Worm (Caenorhabditis elegans) whole organism, young adult: ENCODE measurements around the gene grd-12.

ENCODE experiments used
- bed-2 ChIP-seq: fragments of 200-800 bp; sonication (Bioruptor generic); IDR thresholded peaks from 2 replicates; pipeline ENCODE4 v1.3.6; 2022; ENCODE audit warnings: missing genetic modification reagents, missing genetic modification characterization, missing compliant biosample characterization
- ceh-79 ChIP-seq: sonication (generic microtip); optimal IDR thresholded peaks from 2 replicates; lab custom pipeline; 2017; ENCODE audit warnings: mild to moderate bottlenecking, missing genetic modification characterization, missing compliant biosample characterization
- hrde-1 ChIP-seq: sonication (generic microtip); optimal IDR thresholded peaks from 2 replicates; lab custom pipeline; 2016; ENCODE audit warnings: missing genetic modification characterization, mild to moderate bottlenecking, missing compliant biosample characterization, moderate library complexity, missing genotype, missing genetic modification reagents, borderline replicate concordance
- nhr-179 ChIP-seq: sonication (generic microtip); optimal IDR thresholded peaks from 2 replicates; lab custom pipeline; 2016; ENCODE audit warnings: mild to moderate bottlenecking, missing genetic modification characterization, missing compliant biosample characterization
- pha-4 ChIP-seq: fragments of 150-350 bp; sonication (generic microtip); optimal IDR thresholded peaks from 2 replicates; lab custom pipeline; 2014; ENCODE audit warnings: missing biosample characterization, missing genetic modification reagents, missing genetic modification characterization
- rcor-1 ChIP-seq: fragments of 200-800 bp; sonication (Bioruptor generic); IDR thresholded peaks from 2 replicates; pipeline ENCODE4 v1.3.6; 2022; ENCODE audit warnings: missing genetic modification reagents, missing genetic modification characterization, missing compliant biosample characterization
- repo-1 ChIP-seq: sonication (generic microtip); optimal IDR thresholded peaks from 2 replicates; lab custom pipeline; 2017; ENCODE audit warnings: mild to moderate bottlenecking, missing genetic modification characterization, missing compliant biosample characterization
- rpc-1 ChIP-seq, 2 experiments: fragments of 150-350 bp in 1 of 2; sonication (generic microtip) in 1 of 2; optimal IDR thresholded peaks; 2 replicates each; lab custom pipeline; 2014 to 2018; ENCODE audit warnings: missing biosample characterization in 1 of 2, missing genetic modification characterization in 1 of 2, missing genetic modification reagents in 1 of 2, missing genotype in 1 of 2
- unc-62 ChIP-seq: fragments of 150-350 bp; optimal IDR thresholded peaks from 2 replicates; lab custom pipeline; 2014; ENCODE audit warnings: missing biosample characterization, missing genetic modification reagents, missing genetic modification characterization
- xnd-1 ChIP-seq: sonication (generic microtip); optimal IDR thresholded peaks from 2 replicates; lab custom pipeline; 2016; ENCODE audit warnings: missing genotype, missing genetic modification reagents, missing genetic modification characterization, missing compliant biosample characterization

- no peak for TF ChIP-seq rpc-1 (optimal IDR thresholded peaks at IDR 0.05; lab: Kevin White, UChicago)
- no peak for TF ChIP-seq rpc-1 (tag; optimal IDR thresholded peaks at IDR 0.05; lab: Kevin White, UChicago)
- TF ChIP-seq pha-4 (tag; lab: Kevin White, UChicago), result no peak
- TF ChIP-seq nhr-179 (tag; lab: Kevin White, UChicago), result no peak
- no peak for TF ChIP-seq xnd-1 (tag; lab: Kevin White, UChicago)
- TF ChIP-seq rcor-1 (GFP tag; lab: Robert Waterston, UW), result no peak
- no peak for TF ChIP-seq unc-62
- no peak for TF ChIP-seq bed-2 (GFP tag; lab: Robert Waterston, UW)
- TF ChIP-seq ceh-79 (tag; lab: Kevin White, UChicago), result no peak
- TF ChIP-seq hrde-1 (tag; lab: Kevin White, UChicago), result no peak
- TF ChIP-seq repo-1, result no peak
Measured at ce11 chrV:15016795-15017429, 38.6 kb downstream of the grd-12 start.
